Worm (Caenorhabditis elegans): ENCODE measurements around the gene C52E4.12.

ce11 chrV:11953621-11954020 lies 42.3 kb upstream of the C52E4.12 start:
- TF ChIP-seq snpc-4 (tag; optimal IDR thresholded peaks at IDR 0.05), result no peak
- no peak for TF ChIP-seq aly-2 (tag; optimal IDR thresholded peaks at IDR 0.05)
- no peak for TF ChIP-seq ceh-82 (tag; optimal IDR thresholded peaks at IDR 0.05)
- no peak for TF ChIP-seq daf-12 (tag; optimal IDR thresholded peaks at IDR 0.05)
- no peak for TF ChIP-seq nhr-67 (tag; optimal IDR thresholded peaks at IDR 0.05)
- TF ChIP-seq nhr-76 (tag; optimal IDR thresholded peaks at IDR 0.05), result no peak
- TF ChIP-seq jun-1 (tag; optimal IDR thresholded peaks at IDR 0.05), result no peak
- no peak for TF ChIP-seq ceh-28 (tag; optimal IDR thresholded peaks at IDR 0.05)
- TF ChIP-seq nfya-1 (tag; optimal IDR thresholded peaks at IDR 0.05; ENCODE audit: insufficient read depth), result no peak
- TF ChIP-seq ceh-9 (tag; optimal IDR thresholded peaks at IDR 0.05), result no peak
- no peak for TF ChIP-seq elt-1 (tag; optimal IDR thresholded peaks at IDR 0.05)
